Worm (Caenorhabditis elegans): ENCODE results near the gene F34H10.1.

DNA sequence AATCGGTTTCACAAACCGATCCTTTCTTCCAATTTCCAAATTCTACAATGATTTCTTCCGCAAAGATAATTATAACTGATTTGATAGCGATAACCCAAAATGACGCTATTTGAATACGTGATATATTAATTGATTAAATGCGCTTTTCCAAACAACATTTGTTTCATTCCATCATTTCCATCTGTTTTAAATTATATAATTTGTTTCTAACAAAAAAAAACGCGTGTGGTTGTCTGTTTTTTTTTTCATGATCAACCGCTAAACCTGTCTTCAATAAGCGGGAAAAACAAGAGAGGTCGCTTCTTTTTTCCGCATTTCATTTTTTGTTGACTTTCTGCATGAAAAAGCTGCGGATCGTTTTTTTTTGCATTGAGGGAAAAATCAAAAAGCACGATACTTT, 28.6 kb upstream of the F34H10.1 start:
- TF ChIP-seq tra-4 (tag; optimal IDR thresholded peaks at IDR 0.05), result no peak
- TF ChIP-seq tbx-11 (GFP tag; IDR thresholded peaks at IDR 0.05), result no peak
- TF ChIP-seq ama-1 (optimal IDR thresholded peaks at IDR 0.05), result no peak

Data from whole organism, early embryonic.